Fruit fly (Drosophila melanogaster): ENCODE results near the gene CG12065.

Gene CG12065

dm6 chrX:8558762-8559172, 15.3 kb upstream of the CG12065 start, which contains the start of gene IntS4 (continued):
- TF ChIP-seq CG10147 (GFP tag; optimal IDR thresholded peaks at IDR 0.05) (peak; percentile 64), Med (GFP tag) (peak; percentile 87), CG1647 (GFP tag; optimal IDR thresholded peaks at IDR 0.05) (peak; percentile 3), Spps (tag; optimal IDR thresholded peaks at IDR 0.05) (no peak), Sry-β (GFP tag; optimal IDR thresholded peaks at IDR 0.05) (peak; percentile 69), da (GFP tag; optimal IDR thresholded peaks at IDR 0.05) (no peak), crc (GFP tag; optimal IDR thresholded peaks at IDR 0.05) (no peak), C15 (GFP tag; IDR thresholded peaks at IDR 0.05) (no peak), CG8359 (GFP tag; optimal IDR thresholded peaks at IDR 0.05; ENCODE audit: borderline replicate concordance) (no peak), CG10462 (GFP tag; optimal IDR thresholded peaks at IDR 0.05) (peak; percentile 13), Dfd (GFP tag; optimal IDR thresholded peaks at IDR 0.05) (no peak), cg (GFP tag; optimal IDR thresholded peaks at IDR 0.05) (no peak), odd (GFP tag; optimal IDR thresholded peaks at IDR 0.05) (no peak), en (GFP tag; optimal IDR thresholded peaks at IDR 0.05) (no peak), toy (GFP tag; IDR thresholded peaks at IDR 0.05) (no peak), HLH3B (GFP tag; IDR thresholded peaks at IDR 0.05) (peak; percentile 41; the same call in 1 of the 2 replicates), HLH4C (GFP tag; IDR thresholded peaks at IDR 0.05; ENCODE audit: partially characterized antibody) (peak; percentile 92), CG8388 (GFP tag; optimal IDR thresholded peaks at IDR 0.05) (peak; percentile 52), CG16779 (GFP tag; IDR thresholded peaks at IDR 0.05) (no peak), CG10543 (GFP tag; optimal IDR thresholded peaks at IDR 0.05) (peak; percentile 82), CG13624 (GFP tag; optimal IDR thresholded peaks at IDR 0.05) (peak; percentile 33), CG10274 (GFP tag; optimal IDR thresholded peaks at IDR 0.05) (no peak), rib (GFP tag; IDR thresholded peaks at IDR 0.05) (0 out of 2 replicates have a peak, but pooled peaks have one; percentile 35), CG7987 (GFP tag; optimal IDR thresholded peaks at IDR 0.05) (no peak), cato (GFP tag; optimal IDR thresholded peaks at IDR 0.05; ENCODE audit: borderline replicate concordance) (no peak), CG11456 (GFP tag; IDR thresholded peaks at IDR 0.05) (peak; percentile 75; the same call in 2 of the 3 replicates), chm (GFP tag; IDR thresholded peaks at IDR 0.05) (no peak), CG2129 (GFP tag; IDR thresholded peaks at IDR 0.05; ENCODE audit: partially characterized antibody) (peak; percentile 89), sens (GFP tag) (peak; percentile 74), twi (tag; optimal IDR thresholded peaks at IDR 0.05) (peak; percentile 47), Oli (tag; optimal IDR thresholded peaks at IDR 0.05) (peak; percentile 44), ATbp (GFP tag; optimal IDR thresholded peaks at IDR 0.05) (no peak), CG13775 (GFP tag; optimal IDR thresholded peaks at IDR 0.05) (peak; percentile 73), Aef1 (GFP tag; IDR thresholded peaks at IDR 0.05) (peak; percentile 50; the same call in 2 of the 3 replicates), grau (tag; optimal IDR thresholded peaks at IDR 0.05) (peak; percentile 72), Bdp1 (GFP tag; optimal IDR thresholded peaks at IDR 0.05) (no peak), shn (GFP tag; optimal IDR thresholded peaks at IDR 0.05) (peak; percentile 8), CG12769 (tag; optimal IDR thresholded peaks at IDR 0.05) (no peak), HLHmδ (GFP tag; optimal IDR thresholded peaks at IDR 0.05) (no peak), tna (GFP tag; IDR thresholded peaks at IDR 0.05; ENCODE audit: partially characterized antibody) (peak; percentile 85; the same call in 1 of the 2 replicates), Dll (GFP tag; IDR thresholded peaks at IDR 0.05; ENCODE audit: partially characterized antibody) (peak; percentile 98), phol (tag; optimal IDR thresholded peaks at IDR 0.05) (peak; percentile 71), Hand (GFP tag; optimal IDR thresholded peaks at IDR 0.05) (no peak), corto (GFP tag; optimal IDR thresholded peaks at IDR 0.05) (peak; percentile 60), CG1603 (tag; optimal IDR thresholded peaks at IDR 0.05) (no peak), CG10321 (GFP tag; IDR thresholded peaks at IDR 0.05) (no peak), pfk (GFP tag; optimal IDR thresholded peaks at IDR 0.05) (no peak), her (GFP tag; optimal IDR thresholded peaks at IDR 0.05) (peak; percentile 21), PHDP (tag; optimal IDR thresholded peaks at IDR 0.05) (peak; percentile 44), Blimp-1 (GFP tag; optimal IDR thresholded peaks at IDR 0.05) (no peak)

Data from whole organism, embryonic.